Worm (Caenorhabditis elegans) whole organism, mixed stage, embryonic: ENCODE results near the gene clec-207.

Experiments used
- lin-13 ChIP-seq: fragments of 150-350 bp; optimal IDR thresholded peaks from 2 replicates; lab custom pipeline; 2014; ENCODE audit warnings: missing biosample characterization, missing genetic modification characterization
- nhr-237 ChIP-seq: fragments of 150-350 bp; optimal IDR thresholded peaks from 2 replicates; lab custom pipeline; 2014; ENCODE audit warnings: missing biosample characterization, missing genetic modification characterization
- nhr-28 ChIP-seq: fragments of 150-350 bp; optimal IDR thresholded peaks from 2 replicates; lab custom pipeline; 2014; ENCODE audit warnings: missing biosample characterization, missing genetic modification characterization

- TF ChIP-seq nhr-28 (tag; lab: Kevin White, UChicago) (no peak), lin-13 (tag; lab: Kevin White, UChicago) (no peak), nhr-237 (tag; lab: Kevin White, UChicago) (no peak)
Observed at ce11 chrV:2118574-2118973, 22.7 kb downstream of the clec-207 start, which contains the start of gene bgnt-1.2.
